Worm (Caenorhabditis elegans) whole organism, mixed stage, embryonic: ENCODE measurements around the gene C32B5.7.

Experiments used
- ces-1 ChIP-seq: fragments of 150-350 bp; optimal IDR thresholded peaks from 2 replicates; lab custom pipeline; 2014; ENCODE audit warnings: missing biosample characterization, missing genetic modification reagents, missing genetic modification characterization
- lin-13 ChIP-seq: fragments of 150-350 bp; optimal IDR thresholded peaks from 2 replicates; lab custom pipeline; 2014; ENCODE audit warnings: missing biosample characterization, missing genetic modification characterization
- pha-4 ChIP-seq: fragments of 150-350 bp; optimal IDR thresholded peaks from 2 replicates; lab custom pipeline; 2018; ENCODE audit warnings: missing biosample characterization, missing genetic modification reagents, missing genetic modification characterization
- sptf-1 ChIP-seq: sonication (generic microtip); optimal IDR thresholded peaks from 2 replicates; lab custom pipeline; 2017; ENCODE audit warnings: mild to moderate bottlenecking, missing genetic modification characterization, moderate library complexity, missing compliant biosample characterization
- unc-39 ChIP-seq: fragments of 150-350 bp; optimal IDR thresholded peaks from 2 replicates; lab custom pipeline; 2014; ENCODE audit warnings: missing biosample characterization, missing genetic modification characterization

ce11 chrII:961961-962360, 1.6 kb downstream of the C32B5.7 start, which contains the start of gene C32B5.13:
- TF ChIP-seq lin-13 (tag; lab: Kevin White, UChicago) (no peak), unc-39 (tag; lab: Kevin White, UChicago) (no peak), pha-4 (tag; lab: Kevin White, UChicago) (no peak), sptf-1 (tag; lab: Kevin White, UChicago) (no peak), ces-1 (GFP tag; lab: Kevin White, UChicago) (no peak)
